ENCODE assay signal across 1 fruit fly cellular context in the genomic region with DNA sequence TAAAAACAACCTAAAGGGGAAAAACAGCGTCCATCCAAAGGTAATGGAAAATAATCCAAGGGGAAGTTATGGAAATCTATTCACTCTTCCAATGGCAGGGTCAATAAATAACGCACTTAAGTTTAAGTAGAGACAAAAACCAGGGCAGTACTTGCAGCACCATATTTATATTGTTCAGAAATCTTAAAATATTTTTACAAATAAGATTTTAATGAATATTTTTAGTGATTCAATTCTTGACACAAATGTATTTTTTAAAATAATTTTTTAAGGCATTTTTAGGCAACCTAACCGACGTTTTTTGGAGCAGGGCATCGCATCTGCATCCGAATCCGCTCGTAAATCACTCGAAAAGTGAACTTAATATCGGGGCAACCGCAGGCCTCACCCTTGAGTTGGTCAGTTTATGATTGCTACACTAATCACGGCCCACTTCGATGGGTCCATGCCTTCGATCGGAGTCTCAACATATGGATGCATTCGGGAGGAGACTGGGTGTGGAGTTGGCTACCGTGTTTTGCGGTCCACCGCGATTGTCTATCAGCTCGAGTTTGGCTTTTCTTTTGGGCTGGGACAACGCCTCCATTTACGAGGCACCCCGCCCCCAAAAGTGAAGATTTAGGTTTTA.
A peak's percentile ranks its signal among the peaks of the same experiment; 100 is the strongest.
TF ChIP-seq lines count a peak whose summit lies in the region.

No protein-coding gene starts in this region.

TF ChIP-seq in whole organism, embryonic, 481 proteins besides CTCF, POLR2A, EP300 and RAD21 (continued from another document):
- peak; percentile 19; the same call in 1 of the 2 replicates for TF ChIP-seq CG32532 (GFP tag; IDR thresholded peaks at IDR 0.05; lab: Robert Waterston, UW)
- peak; percentile 24 for TF ChIP-seq phol (tag; optimal IDR thresholded peaks at IDR 0.05; lab: Kevin White, UChicago)
- TF ChIP-seq ewg (GFP tag; optimal IDR thresholded peaks at IDR 0.05; lab: Kevin White, UChicago) = peak; percentile 18
- TF ChIP-seq wek (GFP tag; optimal IDR thresholded peaks at IDR 0.05; lab: Kevin White, UChicago) = no peak
- TF ChIP-seq nmo (GFP tag; optimal IDR thresholded peaks at IDR 0.05; lab: Kevin White, UChicago) = peak; percentile 1
- peak; percentile 11; the same call in 1 of the 2 replicates for TF ChIP-seq CG6689 (GFP tag; IDR thresholded peaks at IDR 0.05; lab: Robert Waterston, UW)
- no peak for TF ChIP-seq HHEX (GFP tag; optimal IDR thresholded peaks at IDR 0.05; lab: Kevin White, UChicago)
- no peak for TF ChIP-seq slbo (GFP tag; IDR thresholded peaks at IDR 0.05; lab: Robert Waterston, UW)
- no peak for TF ChIP-seq Opbp (GFP tag; IDR thresholded peaks at IDR 0.05; lab: Robert Waterston, UW; ENCODE audit: partially characterized antibody)
- no peak for TF ChIP-seq CG16815 (GFP tag; optimal IDR thresholded peaks at IDR 0.05; lab: Kevin White, UChicago)
- no peak for TF ChIP-seq CG1602 (GFP tag; optimal IDR thresholded peaks at IDR 0.05; lab: Kevin White, UChicago)
- no peak for TF ChIP-seq CG8290 (GFP tag; optimal IDR thresholded peaks at IDR 0.05; lab: Kevin White, UChicago)
- TF ChIP-seq CG8290 (tag; optimal IDR thresholded peaks at IDR 0.05; lab: Kevin White, UChicago) = no peak
- TF ChIP-seq HmgD (GFP tag; optimal IDR thresholded peaks at IDR 0.05; lab: Kevin White, UChicago) = no peak
- TF ChIP-seq eve (GFP tag; optimal IDR thresholded peaks at IDR 0.05; lab: Kevin White, UChicago) = peak in 1 of 2 experiments; percentile 61
- no peak for TF ChIP-seq Poxn (GFP tag; IDR thresholded peaks at IDR 0.05; lab: Robert Waterston, UW)
- no peak for TF ChIP-seq p53 (GFP tag; optimal IDR thresholded peaks at IDR 0.05; lab: Kevin White, UChicago)
- no peak for TF ChIP-seq CG18619 (GFP tag; optimal IDR thresholded peaks at IDR 0.05; lab: Kevin White, UChicago)
- peak; percentile 11 for TF ChIP-seq dmrt11E (tag; optimal IDR thresholded peaks at IDR 0.05; lab: Kevin White, UChicago)
- no peak for TF ChIP-seq da (GFP tag; optimal IDR thresholded peaks at IDR 0.05; lab: Kevin White, UChicago)
- TF ChIP-seq MTF-1 (GFP tag; optimal IDR thresholded peaks at IDR 0.05; lab: Kevin White, UChicago; ENCODE audit: borderline replicate concordance) = no peak
- TF ChIP-seq CG3847 (GFP tag; IDR thresholded peaks at IDR 0.05; lab: Robert Waterston, UW) = no peak
- peak; percentile 8 for TF ChIP-seq CG2202 (tag; optimal IDR thresholded peaks at IDR 0.05; lab: Kevin White, UChicago)
- TF ChIP-seq HLH3B (GFP tag; IDR thresholded peaks at IDR 0.05; lab: Robert Waterston, UW) = 0 out of 2 replicates have a peak, but pooled peaks have one; percentile 17
- TF ChIP-seq CG7745 (tag; optimal IDR thresholded peaks at IDR 0.05; lab: Kevin White, UChicago) = no peak
- TF ChIP-seq Xbp1 (GFP tag; optimal IDR thresholded peaks at IDR 0.05; lab: Kevin White, UChicago) = peak; percentile 19
- 0 out of 2 replicates have a peak, but pooled peaks have one; percentile 11 for TF ChIP-seq rib (GFP tag; IDR thresholded peaks at IDR 0.05; lab: Robert Waterston, UW)
- TF ChIP-seq prd (optimal IDR thresholded peaks at IDR 0.05; lab: Kevin White, UChicago) = no peak
- TF ChIP-seq prd (GFP tag; IDR thresholded peaks at IDR 0.05; lab: Robert Waterston, UW) = peak; percentile 16; the same call in 1 of the 3 replicates
- no peak for TF ChIP-seq CG10274 (GFP tag; optimal IDR thresholded peaks at IDR 0.05; lab: Kevin White, UChicago)
- TF ChIP-seq mam (GFP tag; optimal IDR thresholded peaks at IDR 0.05; lab: Kevin White, UChicago) = no peak
- no peak for TF ChIP-seq CG2120 (GFP tag; optimal IDR thresholded peaks at IDR 0.05; lab: Kevin White, UChicago)
- no peak for TF ChIP-seq amos (GFP tag; IDR thresholded peaks at IDR 0.05; lab: Robert Waterston, UW; ENCODE audit: partially characterized antibody)
- peak; percentile 20 for TF ChIP-seq CG17829 (tag; optimal IDR thresholded peaks at IDR 0.05; lab: Kevin White, UChicago)
- TF ChIP-seq CG12071 (GFP tag; optimal IDR thresholded peaks at IDR 0.05; lab: Kevin White, UChicago) = no peak
- TF ChIP-seq Sox100B (GFP tag; optimal IDR thresholded peaks at IDR 0.05; lab: Kevin White, UChicago) = peak; percentile 28
- TF ChIP-seq CG7556 (GFP tag; optimal IDR thresholded peaks at IDR 0.05; lab: Kevin White, UChicago) = peak; percentile 28
- no peak for TF ChIP-seq CG12744 (GFP tag; optimal IDR thresholded peaks at IDR 0.05; lab: Kevin White, UChicago)
- peak; percentile 31 for TF ChIP-seq CG12391 (tag; optimal IDR thresholded peaks at IDR 0.05; lab: Kevin White, UChicago)
- no peak for TF ChIP-seq Kr (GFP tag; optimal IDR thresholded peaks at IDR 0.05; lab: Kevin White, UChicago)
- peak; percentile 3 for TF ChIP-seq CG7839 (tag; optimal IDR thresholded peaks at IDR 0.05; lab: Kevin White, UChicago)
- no peak for TF ChIP-seq Hmr (GFP tag; optimal IDR thresholded peaks at IDR 0.05; lab: Kevin White, UChicago)
- TF ChIP-seq kni (GFP tag; optimal IDR thresholded peaks at IDR 0.05; lab: Kevin White, UChicago) = no peak
- 0 out of 2 replicates have a peak, but pooled peaks have one; percentile 29 for TF ChIP-seq sim (GFP tag; IDR thresholded peaks at IDR 0.05; lab: Robert Waterston, UW)
- TF ChIP-seq CG34422 (GFP tag; IDR thresholded peaks at IDR 0.05; lab: Robert Waterston, UW) = no peak
- TF ChIP-seq Oli (tag; optimal IDR thresholded peaks at IDR 0.05; lab: Kevin White, UChicago) = peak; percentile 49
- no peak for TF ChIP-seq CG7987 (GFP tag; optimal IDR thresholded peaks at IDR 0.05; lab: Kevin White, UChicago)
- TF ChIP-seq CG2116 (GFP tag; optimal IDR thresholded peaks at IDR 0.05; lab: Kevin White, UChicago) = no peak
- no peak for TF ChIP-seq CG7271 (tag; optimal IDR thresholded peaks at IDR 0.05; lab: Kevin White, UChicago)
- no peak for TF ChIP-seq Tbp (GFP tag; optimal IDR thresholded peaks at IDR 0.05; lab: Kevin White, UChicago)
- peak; percentile 16 for TF ChIP-seq CG10979 (tag; optimal IDR thresholded peaks at IDR 0.05; lab: Kevin White, UChicago)
- TF ChIP-seq CG16779 (GFP tag; IDR thresholded peaks at IDR 0.05; lab: Robert Waterston, UW) = no peak
- TF ChIP-seq Dp (GFP tag; optimal IDR thresholded peaks at IDR 0.05; lab: Kevin White, UChicago) = no peak
- TF ChIP-seq grau (tag; optimal IDR thresholded peaks at IDR 0.05; lab: Kevin White, UChicago) = peak; percentile 78
- TF ChIP-seq CG9437 (GFP tag; optimal IDR thresholded peaks at IDR 0.05; lab: Kevin White, UChicago) = peak; percentile 26
- TF ChIP-seq CG11093 (GFP tag; IDR thresholded peaks at IDR 0.05; lab: Robert Waterston, UW) = no peak
- no peak for TF ChIP-seq D (optimal IDR thresholded peaks at IDR 0.05; lab: Kevin White, UChicago)
- peak; percentile 30 for TF ChIP-seq D (GFP tag; optimal IDR thresholded peaks at IDR 0.05; lab: Kevin White, UChicago)
- peak; percentile 65 for TF ChIP-seq run (tag; optimal IDR thresholded peaks at IDR 0.05; lab: Kevin White, UChicago)
- no peak for TF ChIP-seq Lpt (GFP tag; optimal IDR thresholded peaks at IDR 0.05; lab: Kevin White, UChicago)
- TF ChIP-seq gem (tag; optimal IDR thresholded peaks at IDR 0.05; lab: Kevin White, UChicago) = peak; percentile 55
- TF ChIP-seq CG15601 (tag; optimal IDR thresholded peaks at IDR 0.05; lab: Kevin White, UChicago) = peak; percentile 17
- no peak for TF ChIP-seq CG33557 (GFP tag; optimal IDR thresholded peaks at IDR 0.05; lab: Kevin White, UChicago)
- TF ChIP-seq CG15514 (GFP tag; optimal IDR thresholded peaks at IDR 0.05; lab: Kevin White, UChicago) = no peak
- TF ChIP-seq Dip3 (GFP tag; optimal IDR thresholded peaks at IDR 0.05; lab: Kevin White, UChicago) = no peak
- peak; percentile 35 for TF ChIP-seq Med (GFP tag; lab: Kevin White, UChicago)
- no peak for TF ChIP-seq CG1647 (GFP tag; optimal IDR thresholded peaks at IDR 0.05; lab: Kevin White, UChicago)
- peak; percentile 45 for TF ChIP-seq CG30403 (GFP tag; optimal IDR thresholded peaks at IDR 0.05; lab: Kevin White, UChicago)
- TF ChIP-seq pros (GFP tag; optimal IDR thresholded peaks at IDR 0.05; lab: Kevin White, UChicago) = peak; percentile 85
- TF ChIP-seq row (GFP tag; IDR thresholded peaks at IDR 0.05; lab: Robert Waterston, UW) = no peak; the same call in 2 of the 3 replicates
- TF ChIP-seq tio (GFP tag; optimal IDR thresholded peaks at IDR 0.05; lab: Kevin White, UChicago) = peak; percentile 19
- peak in 1 of 3 experiments; percentile 47 for TF ChIP-seq lola (GFP tag; optimal IDR thresholded peaks at IDR 0.05; lab: Kevin White, UChicago)
- TF ChIP-seq sens (GFP tag; lab: Kevin White, UChicago) = peak; percentile 77
- no peak for TF ChIP-seq Fer1 (GFP tag; optimal IDR thresholded peaks at IDR 0.05; lab: Kevin White, UChicago)
- no peak for TF ChIP-seq H2.0 (GFP tag; IDR thresholded peaks at IDR 0.05; lab: Robert Waterston, UW)
- TF ChIP-seq CoRest (tag; optimal IDR thresholded peaks at IDR 0.05; lab: Kevin White, UChicago) = peak; percentile 18
- peak; percentile 40 for TF ChIP-seq CG2712 (tag; optimal IDR thresholded peaks at IDR 0.05; lab: Kevin White, UChicago)
- peak; percentile 7; the same call in 1 of the 3 replicates for TF ChIP-seq CG2199 (GFP tag; IDR thresholded peaks at IDR 0.05; lab: Robert Waterston, UW)
- peak; percentile 37 for TF ChIP-seq Ssrp (tag; optimal IDR thresholded peaks at IDR 0.05; lab: Kevin White, UChicago)
